Worm (Caenorhabditis elegans) whole organism, L1 larva: ENCODE results near the gene Y48E1B.8.

Experiments used
- C04F5.9 ChIP-seq: sonication (generic microtip); optimal IDR thresholded peaks from 2 replicates; lab custom pipeline; 2016; ENCODE audit warnings: missing genetic modification characterization, missing compliant biosample characterization
- C16A3.4 ChIP-seq: fragments of 150-350 bp; optimal IDR thresholded peaks from 2 replicates; lab custom pipeline; 2014; ENCODE audit warnings: missing biosample characterization, missing genetic modification characterization
- C34B4.2 ChIP-seq: sonication (generic microtip); optimal IDR thresholded peaks from 2 replicates; lab custom pipeline; 2017; ENCODE audit warnings: mild to moderate bottlenecking, missing genetic modification characterization, missing compliant biosample characterization
- F16B12.6 ChIP-seq: fragments of 150-350 bp; optimal IDR thresholded peaks from 2 replicates; lab custom pipeline; 2014; ENCODE audit warnings: missing biosample characterization, missing genetic modification characterization
- Y116A8C.19 ChIP-seq: sonication (generic microtip); optimal IDR thresholded peaks from 2 replicates; lab custom pipeline; 2016; ENCODE audit warnings: missing compliant biosample characterization, missing genetic modification characterization, borderline replicate concordance
- blmp-1 ChIP-seq: fragments of 150-350 bp; optimal IDR thresholded peaks from 2 replicates; lab custom pipeline; 2014; ENCODE audit warnings: missing biosample characterization, missing genetic modification characterization
- ceh-63 ChIP-seq: fragments of 200-800 bp; sonication (Bioruptor generic); optimal IDR thresholded peaks from 2 replicates; lab custom pipeline; 2018; ENCODE audit warnings: mild to moderate bottlenecking, missing genetic modification characterization, missing compliant biosample characterization
- ceh-8 ChIP-seq: fragments of 200-800 bp; sonication (Bioruptor generic); optimal IDR thresholded peaks from 2 replicates; lab custom pipeline; 2018; ENCODE audit warnings: mild to moderate bottlenecking, missing genetic modification characterization, moderate library complexity, missing compliant biosample characterization
- ceh-82 ChIP-seq, 3 experiments: fragments of 150-350 bp in 1 of 3; sonication (generic microtip) in 2 of 3; optimal IDR thresholded peaks; 2 replicates each; lab custom pipeline; 2014 to 2017; ENCODE audit warnings: missing biosample characterization in 3 of 3, missing genetic modification characterization in 3 of 3
- ceh-88 ChIP-seq: fragments of 200-800 bp; sonication (Bioruptor generic); IDR thresholded peaks from 2 replicates; pipeline ENCODE4 v1.3.6; 2022; ENCODE audit warnings: missing genetic modification characterization, missing compliant biosample characterization
- ces-1 ChIP-seq: fragments of 150-350 bp; optimal IDR thresholded peaks from 2 replicates; lab custom pipeline; 2014; ENCODE audit warnings: missing biosample characterization, missing genetic modification reagents, missing genetic modification characterization
- dpl-1 ChIP-seq, 3 experiments: fragments of 150-350 bp in 2 of 3; sonication (generic microtip) in 1 of 3; optimal IDR thresholded peaks; 2 replicates each; lab custom pipeline; 2014 to 2017; ENCODE audit warnings: missing biosample characterization in 3 of 3, missing genetic modification characterization in 3 of 3, missing genetic modification reagents in 3 of 3
- efl-1 ChIP-seq, 4 experiments: fragments of 150-350 bp; optimal IDR thresholded peaks in 3 of 4; peaks in 1 of 4; 1 replicate in 1 of 4; 2 replicates in 3 of 4; lab custom pipeline; 2014; ENCODE audit warnings: missing biosample characterization in 2 of 4, missing genetic modification characterization in 2 of 4, missing genetic modification reagents in 2 of 4
- egl-13 ChIP-seq: sonication (generic microtip); optimal IDR thresholded peaks from 2 replicates; lab custom pipeline; 2016; ENCODE audit warnings: missing genotype, missing genetic modification reagents, missing genetic modification characterization, missing compliant biosample characterization
- egl-27 ChIP-seq, 2 experiments: fragments of 150-350 bp in 1 of 2; sonication (generic microtip); optimal IDR thresholded peaks; 3 replicates each; lab custom pipeline; 2017 to 2018; ENCODE audit warnings: missing biosample characterization in 2 of 2, missing genetic modification characterization in 2 of 2, missing genetic modification reagents in 2 of 2
- elt-3 ChIP-seq, 6 experiments: fragments of 150-350 bp in 1 of 6; sonication (generic microtip); optimal IDR thresholded peaks; 2 replicates each; lab custom pipeline; 2017 to 2018; ENCODE audit warnings: missing biosample characterization in 6 of 6, missing genetic modification characterization in 6 of 6, inconsistent platforms in 1 of 6
- ets-5 ChIP-seq: fragments of 200-800 bp; sonication (Bioruptor generic); IDR thresholded peaks from 2 replicates; pipeline ENCODE4 v1.3.6; 2022; ENCODE audit warnings: missing genetic modification characterization, missing compliant biosample characterization
- fkh-4 ChIP-seq: sonication (generic microtip); optimal IDR thresholded peaks from 2 replicates; lab custom pipeline; 2016; ENCODE audit warnings: missing compliant biosample characterization, missing genetic modification characterization, borderline replicate concordance
- fkh-8 ChIP-seq: sonication (generic microtip); optimal IDR thresholded peaks from 2 replicates; lab custom pipeline; 2016; ENCODE audit warnings: mild to moderate bottlenecking, missing genetic modification characterization, missing compliant biosample characterization
- hlh-17 ChIP-seq: fragments of 200-800 bp; sonication (Bioruptor generic); optimal IDR thresholded peaks from 2 replicates; lab custom pipeline; 2018; ENCODE audit warnings: missing genetic modification characterization, mild to moderate bottlenecking, missing compliant biosample characterization, moderate library complexity, borderline replicate concordance
- hpl-2 ChIP-seq: fragments of 150-350 bp; optimal IDR thresholded peaks from 2 replicates; lab custom pipeline; 2014; ENCODE audit warnings: missing biosample characterization, missing genetic modification reagents, missing genetic modification characterization
- irx-1 ChIP-seq: sonication (generic microtip); optimal IDR thresholded peaks from 2 replicates; lab custom pipeline; 2016; ENCODE audit warnings: missing genetic modification characterization, missing compliant biosample characterization
- isw-1 ChIP-seq: fragments of 200-800 bp; sonication (Bioruptor generic); IDR thresholded peaks from 2 replicates; pipeline ENCODE4 v1.3.6; 2022; ENCODE audit warnings: missing genetic modification characterization, missing compliant biosample characterization
- lin-13 ChIP-seq: fragments of 150-350 bp; optimal IDR thresholded peaks from 2 replicates; lab custom pipeline; 2014; ENCODE audit warnings: missing biosample characterization, missing genetic modification reagents, missing genetic modification characterization
- lin-39 ChIP-seq: fragments of 150-350 bp; optimal IDR thresholded peaks from 2 replicates; lab custom pipeline; 2014; ENCODE audit warnings: missing biosample characterization, missing genetic modification reagents, missing genetic modification characterization
- lsy-2 ChIP-seq, 2 experiments: fragments of 150-350 bp; optimal IDR thresholded peaks; 2 replicates each; lab custom pipeline; 2014; ENCODE audit warnings: missing biosample characterization in 2 of 2, missing genetic modification characterization in 2 of 2
- mab-9 ChIP-seq: fragments of 200-800 bp; sonication (Bioruptor generic); IDR thresholded peaks from 2 replicates; pipeline ENCODE4 v1.3.6; 2022; ENCODE audit warnings: missing genetic modification reagents, missing genetic modification characterization, missing compliant biosample characterization
- mdl-1 ChIP-seq, 2 experiments: fragments of 150-350 bp; optimal IDR thresholded peaks; 2 replicates each; lab custom pipeline; 2014 to 2017; ENCODE audit warnings: missing biosample characterization in 2 of 2, missing genetic modification characterization in 2 of 2, inconsistent platforms in 1 of 2
- mef-2 ChIP-seq: fragments of 150-350 bp; optimal IDR thresholded peaks from 2 replicates; lab custom pipeline; 2014; ENCODE audit warnings: missing biosample characterization, missing genetic modification characterization
- nhr-11 ChIP-seq: fragments of 150-350 bp; optimal IDR thresholded peaks from 2 replicates; lab custom pipeline; 2014; ENCODE audit warnings: missing biosample characterization, missing genetic modification characterization
- nhr-20 ChIP-seq: sonication (generic microtip); optimal IDR thresholded peaks from 2 replicates; lab custom pipeline; 2016; ENCODE audit warnings: mild to moderate bottlenecking, missing genetic modification characterization, missing compliant biosample characterization
- nhr-28 ChIP-seq: fragments of 150-350 bp; optimal IDR thresholded peaks from 2 replicates; lab custom pipeline; 2014; ENCODE audit warnings: missing biosample characterization, missing genetic modification characterization
- nhr-47 ChIP-seq: sonication (generic microtip); optimal IDR thresholded peaks from 2 replicates; lab custom pipeline; 2016; ENCODE audit warnings: mild to moderate bottlenecking, missing genetic modification characterization, moderate library complexity, missing compliant biosample characterization
- nhr-71 ChIP-seq: sonication (generic microtip); optimal IDR thresholded peaks from 2 replicates; lab custom pipeline; 2016; ENCODE audit warnings: mild to moderate bottlenecking, missing genetic modification characterization, moderate library complexity, missing compliant biosample characterization
- nhr-77 ChIP-seq: fragments of 150-350 bp; optimal IDR thresholded peaks from 2 replicates; lab custom pipeline; 2014; ENCODE audit warnings: missing biosample characterization, missing genetic modification characterization
- nhr-85 ChIP-seq: sonication (generic microtip); peaks from one replicate; lab custom pipeline; 2016; ENCODE audit warnings: missing genetic modification characterization, inconsistent platforms, missing compliant biosample characterization
- nhr-90 ChIP-seq: sonication (generic microtip); optimal IDR thresholded peaks from 2 replicates; lab custom pipeline; 2016; ENCODE audit warnings: mild to moderate bottlenecking, missing genetic modification characterization, missing compliant biosample characterization; ENCODE audit not compliant: poor library complexity
- pqm-1 ChIP-seq: sonication (generic microtip); optimal IDR thresholded peaks from 3 replicates; lab custom pipeline; 2017; ENCODE audit warnings: missing biosample characterization, missing genetic modification characterization
- snpc-4 ChIP-seq: fragments of 150-350 bp; optimal IDR thresholded peaks from 2 replicates; lab custom pipeline; 2014; ENCODE audit warnings: missing biosample characterization, missing genetic modification characterization
- snu-23 ChIP-seq: sonication (generic microtip); optimal IDR thresholded peaks from 2 replicates; lab custom pipeline; 2016; ENCODE audit warnings: missing genetic modification characterization, missing compliant biosample characterization
- sptf-1 ChIP-seq: fragments of 150-350 bp; optimal IDR thresholded peaks from 2 replicates; lab custom pipeline; 2014; ENCODE audit warnings: missing biosample characterization, missing genetic modification characterization
- sup-37 ChIP-seq: fragments of 200-800 bp; sonication (Bioruptor generic); optimal IDR thresholded peaks from 2 replicates; lab custom pipeline; 2018; ENCODE audit warnings: mild to moderate bottlenecking, missing genetic modification characterization, missing compliant biosample characterization
- tbx-2 ChIP-seq: sonication (generic microtip); optimal IDR thresholded peaks from 2 replicates; lab custom pipeline; 2016; ENCODE audit warnings: missing genetic modification characterization, missing compliant biosample characterization
- tlp-1 ChIP-seq: fragments of 150-350 bp; optimal IDR thresholded peaks from 2 replicates; lab custom pipeline; 2014; ENCODE audit warnings: missing biosample characterization, missing genetic modification characterization
- unc-130 ChIP-seq: fragments of 150-350 bp; optimal IDR thresholded peaks from 2 replicates; lab custom pipeline; 2017; ENCODE audit warnings: missing biosample characterization, missing genetic modification characterization, inconsistent platforms
- unc-62 ChIP-seq: fragments of 150-350 bp; optimal IDR thresholded peaks from 2 replicates; lab custom pipeline; 2014; ENCODE audit warnings: missing biosample characterization, missing genetic modification reagents, missing genetic modification characterization
- unc-98 ChIP-seq: fragments of 200-800 bp; sonication (Bioruptor generic); IDR thresholded peaks from 2 replicates; pipeline ENCODE4 v1.3.6; 2022; ENCODE audit warnings: missing genetic modification characterization, missing compliant biosample characterization
- vab-15 ChIP-seq: sonication (generic microtip); optimal IDR thresholded peaks from 2 replicates; lab custom pipeline; 2017; ENCODE audit warnings: missing genotype, mild to moderate bottlenecking, missing genetic modification characterization, missing compliant biosample characterization
- zag-1 ChIP-seq: fragments of 150-350 bp; optimal IDR thresholded peaks from 2 replicates; lab custom pipeline; 2014; ENCODE audit warnings: missing biosample characterization, missing genetic modification characterization
- zip-4 ChIP-seq: fragments of 200-800 bp; sonication (Bioruptor generic); optimal IDR thresholded peaks from 2 replicates; lab custom pipeline; 2018; ENCODE audit warnings: mild to moderate bottlenecking, missing genetic modification characterization, moderate library complexity, missing compliant biosample characterization

The Y48E1B.8 gene

ce11 chrII:13600904-13601303 lies 15.4 kb downstream of the Y48E1B.8 start, which contains the start of gene csp-1:
Gene csp-1 (plus strand): TSS chrII:13601204.
- TF ChIP-seq nhr-85 (peak; percentile 29), vab-15 (tag; lab: Kevin White, UChicago) (no peak), nhr-28 (tag; lab: Kevin White, UChicago) (no peak), nhr-47 (no peak), Y116A8C.19 (no peak), unc-98 (GFP tag; lab: Robert Waterston, UW) (no peak), efl-1 (optimal IDR thresholded peaks at IDR 0.05; lab: Kevin White, UChicago) (no peak), efl-1 (GFP tag; optimal IDR thresholded peaks at IDR 0.05 in 1 of 2; lab: Kevin White, UChicago) (peak in 1 of 2 experiments; percentile 80), isw-1 (GFP tag; lab: Robert Waterston, UW) (no peak), zag-1 (tag; lab: Kevin White, UChicago) (no peak)

ce11 chrII:13609655-13610054 lies 24.1 kb downstream of the Y48E1B.8 start, which contains the start of gene gst-20:
Gene gst-20 (minus strand): TSS chrII:13609824.
- no peak for TF ChIP-seq zag-1 (tag; lab: Kevin White, UChicago)
- no peak for TF ChIP-seq ceh-63 (GFP tag; lab: Kevin White, UChicago)
- no peak for TF ChIP-seq lin-13
- no peak for TF ChIP-seq ceh-88 (GFP tag; lab: Robert Waterston, UW)
- TF ChIP-seq isw-1 (GFP tag; lab: Robert Waterston, UW): no peak
- TF ChIP-seq nhr-20 (tag; lab: Kevin White, UChicago): peak; percentile 91
- TF ChIP-seq F16B12.6 (tag; lab: Kevin White, UChicago): no peak
- peak; percentile 3 to 23 for TF ChIP-seq efl-1 (optimal IDR thresholded peaks at IDR 0.05; lab: Kevin White, UChicago)
- TF ChIP-seq efl-1 (GFP tag; optimal IDR thresholded peaks at IDR 0.05 in 1 of 2; lab: Kevin White, UChicago): peak in 1 of 2 experiments; percentile 90
- TF ChIP-seq unc-130: no peak
- no peak for TF ChIP-seq egl-27 (tag; optimal IDR thresholded peaks at IDR 0.05; lab: Kevin White, UChicago)
- no peak for TF ChIP-seq tlp-1 (tag; lab: Kevin White, UChicago)
- TF ChIP-seq blmp-1: peak; percentile 81
- TF ChIP-seq ceh-82 (tag; optimal IDR thresholded peaks at IDR 0.05; lab: Kevin White, UChicago): peak in 2 of 3 experiments; percentile 7 to 18
- no peak for TF ChIP-seq ces-1 (GFP tag; lab: Kevin White, UChicago)
- TF ChIP-seq irx-1 (tag; lab: Kevin White, UChicago): no peak
- TF ChIP-seq dpl-1 (GFP tag; optimal IDR thresholded peaks at IDR 0.05; lab: Kevin White, UChicago): peak in 2 of 3 experiments; percentile 11 to 14
- no peak for TF ChIP-seq C16A3.4 (tag; lab: Kevin White, UChicago)
- TF ChIP-seq snpc-4 (tag; lab: Kevin White, UChicago): peak; percentile 20
- no peak for TF ChIP-seq pqm-1
- no peak for TF ChIP-seq hpl-2
- TF ChIP-seq unc-62 (GFP tag; lab: Kevin White, UChicago): no peak
- no peak for TF ChIP-seq C04F5.9 (tag; lab: Kevin White, UChicago)
- no peak for TF ChIP-seq fkh-8 (tag; lab: Kevin White, UChicago)
- peak; percentile 72 for TF ChIP-seq nhr-71 (tag; lab: Kevin White, UChicago)
- TF ChIP-seq ceh-8 (GFP tag; lab: Kevin White, UChicago): no peak
- no peak for TF ChIP-seq C34B4.2 (tag; lab: Kevin White, UChicago)
- TF ChIP-seq egl-13 (tag; lab: Kevin White, UChicago): no peak
- TF ChIP-seq tbx-2 (tag; lab: Kevin White, UChicago): peak; percentile 66
- TF ChIP-seq sup-37: no peak
- TF ChIP-seq sptf-1 (tag; lab: Kevin White, UChicago): no peak
- TF ChIP-seq mdl-1 (tag; optimal IDR thresholded peaks at IDR 0.05; lab: Kevin White, UChicago): peak; percentile 35 to 92
- peak in 5 of 6 experiments; percentile 39 to 78 (median 60) for TF ChIP-seq elt-3 (tag; optimal IDR thresholded peaks at IDR 0.05; lab: Kevin White, UChicago)
- no peak for TF ChIP-seq vab-15 (tag; lab: Kevin White, UChicago)
- TF ChIP-seq zip-4 (GFP tag; lab: Kevin White, UChicago): no peak
- no peak for TF ChIP-seq ets-5
- peak; percentile 63 for TF ChIP-seq snu-23
- no peak for TF ChIP-seq nhr-11
- peak; percentile 18 to 26 for TF ChIP-seq lsy-2 (tag; optimal IDR thresholded peaks at IDR 0.05; lab: Kevin White, UChicago)
- no peak for TF ChIP-seq mab-9 (GFP tag; lab: Robert Waterston, UW)
- TF ChIP-seq mef-2 (tag; lab: Kevin White, UChicago): no peak
- TF ChIP-seq unc-98 (GFP tag; lab: Robert Waterston, UW): no peak
- TF ChIP-seq lin-39 (tag; lab: Kevin White, UChicago): no peak
- peak; percentile 75 for TF ChIP-seq nhr-90
- no peak for TF ChIP-seq fkh-4 (tag; lab: Kevin White, UChicago)
- peak; percentile 88 for TF ChIP-seq nhr-77 (tag; lab: Kevin White, UChicago)
- TF ChIP-seq hlh-17 (GFP tag; lab: Kevin White, UChicago): no peak
